Worm (Caenorhabditis elegans) whole organism, L1 larva: ENCODE results near the gene sre-37.

ENCODE experiments used
- C16A3.4 ChIP-seq: fragments of 150-350 bp; optimal IDR thresholded peaks from 2 replicates; lab custom pipeline; 2014; ENCODE audit warnings: missing biosample characterization, missing genetic modification characterization
- alr-1 ChIP-seq: fragments of 200-800 bp; sonication (Bioruptor generic); optimal IDR thresholded peaks from 2 replicates; lab custom pipeline; 2018; ENCODE audit warnings: borderline replicate concordance, mild to moderate bottlenecking, missing genetic modification characterization, missing compliant biosample characterization
- ama-1 ChIP-seq: fragments of 150-350 bp; optimal IDR thresholded peaks from 2 replicates; lab custom pipeline; 2014
- ces-1 ChIP-seq: fragments of 150-350 bp; optimal IDR thresholded peaks from 2 replicates; lab custom pipeline; 2014; ENCODE audit warnings: missing biosample characterization, missing genetic modification reagents, missing genetic modification characterization
- elt-2 ChIP-seq: sonication (generic microtip); optimal IDR thresholded peaks from 2 replicates; lab custom pipeline; 2016; ENCODE audit warnings: missing genetic modification characterization, mild to moderate bottlenecking, inconsistent platforms, missing compliant biosample characterization, missing genetic modification reagents
- lin-13 ChIP-seq: fragments of 150-350 bp; optimal IDR thresholded peaks from 2 replicates; lab custom pipeline; 2014; ENCODE audit warnings: missing biosample characterization, missing genetic modification reagents, missing genetic modification characterization
- nhr-11 ChIP-seq: fragments of 150-350 bp; optimal IDR thresholded peaks from 2 replicates; lab custom pipeline; 2014; ENCODE audit warnings: missing biosample characterization, missing genetic modification characterization
- nhr-28 ChIP-seq: fragments of 150-350 bp; optimal IDR thresholded peaks from 2 replicates; lab custom pipeline; 2014; ENCODE audit warnings: missing biosample characterization, missing genetic modification characterization
- pax-3 ChIP-seq: fragments of 200-800 bp; sonication (Bioruptor generic); optimal IDR thresholded peaks from 2 replicates; lab custom pipeline; 2018; ENCODE audit warnings: mild to moderate bottlenecking, missing genetic modification characterization, moderate library complexity, missing compliant biosample characterization
- snpc-4 ChIP-seq: fragments of 150-350 bp; optimal IDR thresholded peaks from 2 replicates; lab custom pipeline; 2014; ENCODE audit warnings: missing biosample characterization, missing genetic modification characterization
- tbx-2 ChIP-seq: sonication (generic microtip); optimal IDR thresholded peaks from 2 replicates; lab custom pipeline; 2016; ENCODE audit warnings: missing genetic modification characterization, missing compliant biosample characterization
- unc-62 ChIP-seq: fragments of 150-350 bp; optimal IDR thresholded peaks from 2 replicates; lab custom pipeline; 2014; ENCODE audit warnings: missing biosample characterization, missing genetic modification reagents, missing genetic modification characterization

- TF ChIP-seq tbx-2 (no peak), unc-62 (GFP tag; lab: Kevin White, UChicago) (no peak), alr-1 (tag; lab: Kevin White, UChicago) (no peak), ces-1 (GFP tag; lab: Kevin White, UChicago) (no peak), C16A3.4 (tag; lab: Kevin White, UChicago) (no peak), snpc-4 (tag; lab: Kevin White, UChicago) (no peak), nhr-28 (tag; lab: Kevin White, UChicago) (no peak), lin-13 (GFP tag; lab: Kevin White, UChicago) (no peak), pax-3 (tag; lab: Kevin White, UChicago) (no peak), nhr-11 (tag; lab: Kevin White, UChicago) (no peak), ama-1 (lab: Kevin White, UChicago) (no peak), elt-2 (tag; lab: Kevin White, UChicago) (no peak)
These were observed 24.2 kb downstream of the sre-37 start, which contains the start of gene T21B4.15 for ce11 chrII:12489903-12490302.
